Fruit fly (Drosophila melanogaster): ENCODE results near the gene EloA.

EloA gene

dm6 chr3R:23211745-23212254 lies 39.6 kb upstream of the EloA start (continued):
- TF ChIP-seq CG3407 (GFP tag; optimal IDR thresholded peaks at IDR 0.05) (peak; percentile 5), hbn (GFP tag; IDR thresholded peaks at IDR 0.05; ENCODE audit: partially characterized antibody) (no peak), CG9437 (GFP tag; optimal IDR thresholded peaks at IDR 0.05) (no peak), ftz-f1 (GFP tag; optimal IDR thresholded peaks at IDR 0.05) (peak; percentile 3), Neu2 (GFP tag; optimal IDR thresholded peaks at IDR 0.05; ENCODE audit: borderline replicate concordance) (no peak), Eip74EF (GFP tag; optimal IDR thresholded peaks at IDR 0.05) (peak in 1 of 2 experiments; percentile 53), peb (GFP tag; IDR thresholded peaks at IDR 0.05) (peak; percentile 38; the same call in 1 of the 2 replicates), unpg (GFP tag; optimal IDR thresholded peaks at IDR 0.05) (peak; percentile 66), CrebB (tag; optimal IDR thresholded peaks at IDR 0.05) (peak; percentile 27), tin (GFP tag; optimal IDR thresholded peaks at IDR 0.05) (peak; percentile 40), caup (GFP tag; optimal IDR thresholded peaks at IDR 0.05; ENCODE audit: severe bottlenecking) (peak; percentile 15), CG2712 (tag; optimal IDR thresholded peaks at IDR 0.05) (peak; percentile 72), Side (GFP tag; optimal IDR thresholded peaks at IDR 0.05) (peak; percentile 54), CG15514 (GFP tag; optimal IDR thresholded peaks at IDR 0.05) (peak; percentile 43), MTF-1 (GFP tag; optimal IDR thresholded peaks at IDR 0.05; ENCODE audit: borderline replicate concordance) (no peak), CG9215 (GFP tag; IDR thresholded peaks at IDR 0.05) (peak; percentile 46; the same call in 1 of the 2 replicates), CHES-1-like (GFP tag; optimal IDR thresholded peaks at IDR 0.05) (no peak), Hmr (GFP tag; optimal IDR thresholded peaks at IDR 0.05) (peak; percentile 74), CG4820 (GFP tag; optimal IDR thresholded peaks at IDR 0.05) (peak; percentile 27), Xrp1 (GFP tag; IDR thresholded peaks at IDR 0.05) (peak; percentile 60; the same call in 1 of the 2 replicates), Dll (GFP tag; IDR thresholded peaks at IDR 0.05; ENCODE audit: partially characterized antibody) (no peak), cwo (GFP tag; optimal IDR thresholded peaks at IDR 0.05) (peak; percentile 65), CG12659 (GFP tag; optimal IDR thresholded peaks at IDR 0.05) (peak; percentile 21), insv (GFP tag; optimal IDR thresholded peaks at IDR 0.05) (no peak), Dip2 (GFP tag; IDR thresholded peaks at IDR 0.05) (no peak), ttk (GFP tag; IDR thresholded peaks at IDR 0.05) (peak; percentile 21; the same call in 1 of the 2 replicates), CG6683 (GFP tag; optimal IDR thresholded peaks at IDR 0.05) (peak; percentile 64), esg (GFP tag; conservative IDR thresholded peaks at IDR 0.05) (no peak), CG12104 (GFP tag; optimal IDR thresholded peaks at IDR 0.05) (no peak), z (GFP tag; IDR thresholded peaks at IDR 0.05) (no peak), CG9932 (GFP tag; IDR thresholded peaks at IDR 0.05) (peak; percentile 59), CG2875 (GFP tag; optimal IDR thresholded peaks at IDR 0.05) (no peak), Jarid2 (GFP tag; optimal IDR thresholded peaks at IDR 0.05) (peak; percentile 26), ATbp (GFP tag; optimal IDR thresholded peaks at IDR 0.05) (peak; percentile 54), HmgD (GFP tag; optimal IDR thresholded peaks at IDR 0.05) (no peak), Fer1 (GFP tag; optimal IDR thresholded peaks at IDR 0.05) (peak; percentile 78), Sox100B (GFP tag; optimal IDR thresholded peaks at IDR 0.05) (peak; percentile 61), CTCF (GFP tag; optimal IDR thresholded peaks at IDR 0.05) (no peak), NFAT (GFP tag; IDR thresholded peaks at IDR 0.05) (0 out of 2 replicates have a peak, but pooled peaks have one; percentile 28), lbe (GFP tag; optimal IDR thresholded peaks at IDR 0.05) (no peak), seq (GFP tag; IDR thresholded peaks at IDR 0.05) (no peak), shn (GFP tag; optimal IDR thresholded peaks at IDR 0.05) (peak; percentile 11), inv (GFP tag; IDR thresholded peaks at IDR 0.05; ENCODE audit: partially characterized antibody) (no peak), pnt (GFP tag; optimal IDR thresholded peaks at IDR 0.05) (peak; percentile 1), sc (optimal IDR thresholded peaks at IDR 0.05) (no peak), sc (GFP tag; optimal IDR thresholded peaks at IDR 0.05) (no peak), CG15601 (tag; optimal IDR thresholded peaks at IDR 0.05) (peak; percentile 51), Atf6 (GFP tag; IDR thresholded peaks at IDR 0.05) (peak; percentile 45; the same call in 1 of the 2 replicates), ro (GFP tag; IDR thresholded peaks at IDR 0.05) (no peak), CG1529 (GFP tag; optimal IDR thresholded peaks at IDR 0.05) (peak; percentile 18)
